Fruit fly (Drosophila melanogaster) whole organism, prepupa: ENCODE results near the gene Dhdds.

Source experiments
- CG15336 ChIP-seq: fragments of 200-800 bp; sonication (Bioruptor generic); IDR thresholded peaks from 2 replicates; pipeline ENCODE4 v1.3.6; 2022; ENCODE audit warnings: missing biosample characterization, missing genetic modification characterization
- CG16779 ChIP-seq: fragments of 200-800 bp; sonication (Bioruptor generic); optimal IDR thresholded peaks from 3 replicates; lab custom pipeline; 2017; ENCODE audit warnings: missing biosample characterization, mild to moderate bottlenecking, missing genetic modification characterization
- CG8632 ChIP-seq: fragments of 200-800 bp; sonication (Bioruptor generic); optimal IDR thresholded peaks from 3 replicates; lab custom pipeline; 2016; ENCODE audit warnings: missing biosample characterization, missing genetic modification characterization
- Gug ChIP-seq: fragments of 200-800 bp; sonication (Bioruptor generic); IDR thresholded peaks from 2 replicates; pipeline ENCODE4 v1.3.6; 2022; ENCODE audit warnings: missing biosample characterization, missing genetic modification characterization
- Sox102F ChIP-seq: fragments of 200-800 bp; sonication (Bioruptor generic); optimal IDR thresholded peaks from 2 replicates; lab custom pipeline; 2016; ENCODE audit warnings: missing biosample characterization, mild to moderate bottlenecking, missing genetic modification characterization
- cyc ChIP-seq: fragments of 200-800 bp; sonication (Bioruptor generic); optimal IDR thresholded peaks from 3 replicates; lab custom pipeline; 2016; ENCODE audit warnings: missing biosample characterization, missing genetic modification characterization
- esn ChIP-seq: fragments of 200-800 bp; sonication (Bioruptor generic); optimal IDR thresholded peaks from 2 replicates; lab custom pipeline; 2016; ENCODE audit warnings: missing biosample characterization, mild to moderate bottlenecking, missing genetic modification characterization, moderate library complexity

DNA sequence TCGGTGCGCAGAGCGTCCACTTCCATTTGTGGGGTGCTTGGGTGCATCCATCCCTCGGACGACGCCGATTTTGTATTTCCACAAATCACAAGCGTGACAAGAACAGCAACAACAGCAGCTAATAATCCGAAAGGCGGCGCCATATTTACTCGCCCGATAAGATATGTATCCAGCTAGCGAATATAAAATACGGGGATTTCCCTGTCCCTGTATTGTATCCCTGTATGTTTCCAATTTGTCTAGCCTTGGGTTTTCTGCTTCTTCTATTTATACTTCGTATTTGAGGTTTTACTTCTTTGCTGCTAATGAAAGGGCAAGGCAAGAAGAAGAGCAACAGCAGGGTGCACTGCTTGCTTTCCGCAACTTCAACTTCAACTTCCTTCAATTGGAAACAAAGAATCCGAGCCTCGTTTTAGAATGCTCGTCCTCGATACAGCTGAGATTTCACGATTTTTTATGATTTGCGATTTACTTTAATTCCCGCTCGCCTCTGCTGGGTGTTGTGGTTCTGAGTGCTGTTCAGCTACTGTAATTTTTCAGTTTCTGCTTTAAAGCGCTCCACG lies 11.1 kb upstream of the Dhdds start:
- no peak for TF ChIP-seq Gug (GFP tag; lab: Robert Waterston, UW)
- no peak for TF ChIP-seq CG15336 (GFP tag; lab: Robert Waterston, UW)
- TF ChIP-seq CG8632 (GFP tag; lab: Kevin White, UChicago): no peak
- no peak for TF ChIP-seq CG16779 (tag; lab: Kevin White, UChicago)
- no peak for TF ChIP-seq esn (GFP tag; lab: Kevin White, UChicago)
- TF ChIP-seq Sox102F (GFP tag; lab: Kevin White, UChicago): no peak
- TF ChIP-seq cyc (GFP tag; lab: Kevin White, UChicago): no peak
